Worm (Caenorhabditis elegans): ENCODE data around the gene kvs-4.

The kvs-4 gene

ce11 chrIII:11050658-11051118 is 38.3 kb downstream of the kvs-4 start (continued):
- TF ChIP-seq F39B2.1 (GFP tag; IDR thresholded peaks at IDR 0.05) (no peak), C06A6.2 (GFP tag; conservative IDR thresholded peaks at IDR 0.05) (no peak), mel-28 (tag; optimal IDR thresholded peaks at IDR 0.05; ENCODE audit: borderline replicate concordance) (no peak), hrde-1 (tag; optimal IDR thresholded peaks at IDR 0.05; ENCODE audit: borderline replicate concordance) (no peak), B0261.1 (tag; optimal IDR thresholded peaks at IDR 0.05) (no peak), lsl-1 (GFP tag; optimal IDR thresholded peaks at IDR 0.05) (no peak), sdz-38 (tag; optimal IDR thresholded peaks at IDR 0.05) (no peak), ceh-40 (GFP tag; IDR thresholded peaks at IDR 0.05) (no peak), F55B11.4 (tag; optimal IDR thresholded peaks at IDR 0.05; ENCODE audit: borderline replicate concordance, insufficient read depth) (no peak), ztf-28 (GFP tag; IDR thresholded peaks at IDR 0.05) (no peak), mes-4 (tag; optimal IDR thresholded peaks at IDR 0.05) (no peak), ztf-3 (GFP tag; optimal IDR thresholded peaks at IDR 0.05) (no peak), lin-54 (GFP tag; optimal IDR thresholded peaks at IDR 0.05) (no peak), F52B5.7 (tag; optimal IDR thresholded peaks at IDR 0.05) (no peak), nhr-80 (tag; optimal IDR thresholded peaks at IDR 0.05) (peak; percentile 34), Y79H2A.3 (GFP tag; conservative IDR thresholded peaks at IDR 0.05) (no peak), nhr-120 (GFP tag; IDR thresholded peaks at IDR 0.05) (no peak), ceh-91 (GFP tag; IDR thresholded peaks at IDR 0.05) (no peak), gei-17 (GFP tag; optimal IDR thresholded peaks at IDR 0.05) (no peak), hlh-26 (GFP tag; conservative IDR thresholded peaks at IDR 0.05) (no peak), snpc-3.4 (tag; optimal IDR thresholded peaks at IDR 0.05) (no peak), F22D6.2 (tag; optimal IDR thresholded peaks at IDR 0.05) (no peak), nfya-2 (GFP tag; IDR thresholded peaks at IDR 0.05) (no peak), K11D2.4 (GFP tag; IDR thresholded peaks at IDR 0.05) (no peak), F49E8.2 (tag; optimal IDR thresholded peaks at IDR 0.05; ENCODE audit: insufficient read depth) (no peak), dpff-1 (tag; optimal IDR thresholded peaks at IDR 0.05) (no peak), aptf-2 (GFP tag; conservative IDR thresholded peaks at IDR 0.05) (no peak), snpc-4 (GFP tag; optimal IDR thresholded peaks at IDR 0.05) (no peak), snpc-4 (tag; optimal IDR thresholded peaks at IDR 0.05) (no peak), rec-8 (tag; optimal IDR thresholded peaks at IDR 0.05) (no peak), Y56A3A.18 (GFP tag; IDR thresholded peaks at IDR 0.05) (no peak), Y53G8AR.9 (GFP tag; conservative IDR thresholded peaks at IDR 0.05) (no peak), B0019.2 (GFP tag; conservative IDR thresholded peaks at IDR 0.05) (no peak), unc-62 (GFP tag; optimal IDR thresholded peaks at IDR 0.05) (no peak), egl-44 (GFP tag; IDR thresholded peaks at IDR 0.05) (no peak), mcd-1 (GFP tag; IDR thresholded peaks at IDR 0.05) (no peak; the same call in 1 of the 2 replicates), ceh-100 (GFP tag; IDR thresholded peaks at IDR 0.05) (no peak), F57C9.4 (tag; optimal IDR thresholded peaks at IDR 0.05) (no peak), F57A8.1 (GFP tag; optimal IDR thresholded peaks at IDR 0.05) (no peak), lin-40 (tag; optimal IDR thresholded peaks at IDR 0.05) (peak; percentile 32), repo-1 (tag; optimal IDR thresholded peaks at IDR 0.05) (no peak), attf-5 (GFP tag; optimal IDR thresholded peaks at IDR 0.05) (peak; percentile 39), hmg-1.2 (GFP tag; IDR thresholded peaks at IDR 0.05) (peak; percentile 77; the same call in 1 of the 2 replicates), madf-3 (GFP tag; IDR thresholded peaks at IDR 0.05) (no peak), unc-130 (GFP tag; optimal IDR thresholded peaks at IDR 0.05) (no peak), let-607 (tag; optimal IDR thresholded peaks at IDR 0.05) (no peak), dox-1 (GFP tag; IDR thresholded peaks at IDR 0.05) (peak; percentile 21; the same call in 1 of the 2 replicates), rcor-1 (GFP tag; IDR thresholded peaks at IDR 0.05) (no peak), ztf-26 (tag; optimal IDR thresholded peaks at IDR 0.05) (no peak)
